Worm (Caenorhabditis elegans) whole organism, L4 larva: ENCODE measurements around the gene ttbk-3.

Experiments
- F49E8.2 ChIP-seq: sonication (generic microtip); optimal IDR thresholded peaks from 2 replicates; lab custom pipeline; 2016; ENCODE audit warnings: missing compliant biosample characterization, mild to moderate bottlenecking, missing genetic modification characterization, borderline replicate concordance
- ama-1 ChIP-seq: fragments of 150-350 bp; optimal IDR thresholded peaks from 2 replicates; lab custom pipeline; 2014; ENCODE audit warnings: inconsistent platforms, mixed read lengths
- ceh-62 ChIP-seq: sonication (generic microtip); optimal IDR thresholded peaks from 2 replicates; lab custom pipeline; 2017; ENCODE audit warnings: missing biosample characterization, missing genetic modification characterization
- fos-1 ChIP-seq: fragments of 150-350 bp; optimal IDR thresholded peaks from 2 replicates; lab custom pipeline; 2014; ENCODE audit warnings: missing biosample characterization, missing genetic modification characterization
- lin-15B ChIP-seq: fragments of 150-350 bp; sonication (generic microtip); optimal IDR thresholded peaks from 3 replicates; lab custom pipeline; 2014; ENCODE audit warnings: missing biosample characterization, missing genetic modification characterization
- lsy-2 ChIP-seq, 2 experiments: fragments of 150-350 bp in 1 of 2; sonication (generic microtip) in 1 of 2; optimal IDR thresholded peaks; 2 replicates each; lab custom pipeline; 2014 to 2017; ENCODE audit warnings: missing biosample characterization in 2 of 2, missing genetic modification characterization in 2 of 2
- madf-5 ChIP-seq, 2 experiments: fragments of 200-800 bp; sonication (Bioruptor generic); IDR thresholded peaks; 2 replicates each; pipeline ENCODE4 v1.3.6; 2022; ENCODE audit warnings: missing compliant biosample characterization in 2 of 2, missing genetic modification characterization in 2 of 2
- nhr-10 ChIP-seq: fragments of 150-350 bp; optimal IDR thresholded peaks from 2 replicates; lab custom pipeline; 2014; ENCODE audit warnings: missing biosample characterization, missing genetic modification characterization
- nhr-237 ChIP-seq: sonication (generic microtip); optimal IDR thresholded peaks from 2 replicates; lab custom pipeline; 2017; ENCODE audit warnings: missing biosample characterization, missing genetic modification characterization
- nhr-76 ChIP-seq: fragments of 150-350 bp; optimal IDR thresholded peaks from 2 replicates; lab custom pipeline; 2014; ENCODE audit warnings: missing biosample characterization, missing genetic modification characterization
- pha-4 ChIP-seq, 2 experiments: fragments of 150-350 bp in 1 of 2; fragments of 200-800 bp in 1 of 2; sonication (Bioruptor generic) in 1 of 2; IDR thresholded peaks in 1 of 2; optimal IDR thresholded peaks in 1 of 2; 2 replicates each; pipeline versions ENCODE4 v1.3.6 to Lab custom; 2014 to 2022; ENCODE audit warnings: missing genetic modification characterization in 2 of 2, missing genetic modification reagents in 2 of 2, missing biosample characterization in 1 of 2, missing compliant biosample characterization in 1 of 2
- snpc-4 ChIP-seq: fragments of 150-350 bp; optimal IDR thresholded peaks from 2 replicates; lab custom pipeline; 2014; ENCODE audit warnings: missing biosample characterization, missing genetic modification characterization
- unc-62 ChIP-seq, 3 experiments: fragments of 150-350 bp in 1 of 3; sonication (generic microtip); optimal IDR thresholded peaks in 2 of 3; peaks in 1 of 3; 1 replicate in 1 of 3; 2 replicates in 2 of 3; lab custom pipeline; 2014 to 2017; ENCODE audit warnings: missing biosample characterization in 3 of 3, missing genetic modification characterization in 3 of 3, missing genetic modification reagents in 3 of 3, missing genotype in 1 of 3

DNA sequence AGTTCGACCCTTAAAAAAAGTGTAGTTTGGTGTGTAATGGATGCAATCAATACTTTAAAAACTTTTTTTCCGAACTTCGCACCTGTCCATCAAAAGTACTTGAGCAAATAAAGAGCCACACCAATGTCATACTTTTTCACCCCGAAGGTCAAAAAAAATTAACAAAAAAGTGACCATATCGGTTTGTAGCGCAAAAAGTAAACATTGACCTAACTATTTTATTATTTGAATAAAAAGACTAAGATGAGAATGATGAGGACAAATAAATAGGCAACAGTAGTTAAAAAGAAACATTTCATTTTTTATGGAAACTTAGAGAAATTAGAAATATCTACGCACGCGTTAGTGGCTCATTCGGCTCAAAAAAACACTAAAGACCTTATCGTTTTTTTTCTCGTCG lies 20.4 kb downstream of the ttbk-3 start:
- TF ChIP-seq nhr-237 (tag; lab: Kevin White, UChicago) (no peak), nhr-76 (tag; lab: Kevin White, UChicago) (no peak), F49E8.2 (tag; lab: Kevin White, UChicago) (no peak), lsy-2 (tag; optimal IDR thresholded peaks at IDR 0.05; lab: Kevin White, UChicago) (no peak), snpc-4 (tag; lab: Kevin White, UChicago) (no peak), ama-1 (lab: Kevin White, UChicago) (no peak), pha-4 (GFP tag; IDR thresholded peaks at IDR 0.05; lab: Robert Waterston, UW) (no peak), pha-4 (tag; optimal IDR thresholded peaks at IDR 0.05; lab: Kevin White, UChicago) (no peak), lin-15B (no peak), nhr-10 (tag; lab: Kevin White, UChicago) (no peak), ceh-62 (no peak), madf-5 (GFP tag; IDR thresholded peaks at IDR 0.05; lab: Robert Waterston, UW) (no peak), unc-62 (GFP tag; optimal IDR thresholded peaks at IDR 0.05 in 1 of 2; lab: Kevin White, UChicago) (no peak), unc-62 (tag; optimal IDR thresholded peaks at IDR 0.05; lab: Kevin White, UChicago) (no peak), fos-1 (tag; lab: Kevin White, UChicago) (no peak)
